Worm (Caenorhabditis elegans) whole organism, midembryonic: ENCODE results near the gene dhs-17.

ENCODE experiments used
- T22C8.4 ChIP-seq: fragments of 200-800 bp; sonication (Bioruptor generic); IDR thresholded peaks from 2 replicates; pipeline ENCODE4 v1.3.6; 2022; ENCODE audit warnings: missing genetic modification characterization, missing compliant biosample characterization
- cog-1 ChIP-seq: sonication (generic microtip); optimal IDR thresholded peaks from 2 replicates; lab custom pipeline; 2016; ENCODE audit warnings: missing genetic modification characterization, missing compliant biosample characterization
- flt-1 ChIP-seq: fragments of 200-800 bp; sonication (Bioruptor generic); IDR thresholded peaks from 2 replicates; pipeline ENCODE4 v1.3.6; 2022; ENCODE audit warnings: missing genetic modification characterization, missing compliant biosample characterization
- klf-2 ChIP-seq: fragments of 200-800 bp; sonication (Bioruptor generic); conservative IDR thresholded peaks from 2 replicates; pipeline ENCODE4 v1.3.6; 2022; ENCODE audit warnings: missing genetic modification reagents, missing genetic modification characterization, missing compliant biosample characterization
- med-1 ChIP-seq: sonication (generic microtip); optimal IDR thresholded peaks from 2 replicates; lab custom pipeline; 2017; ENCODE audit warnings: missing genetic modification characterization, mild to moderate bottlenecking, missing compliant biosample characterization, antibody characterized with exemption, missing genetic modification reagents; ENCODE audit not compliant: insufficient read depth
- ref-1 ChIP-seq: fragments of 200-800 bp; sonication (Bioruptor generic); conservative IDR thresholded peaks from 2 replicates; pipeline ENCODE4 v1.3.6; 2022; ENCODE audit warnings: missing genetic modification reagents, missing genetic modification characterization, missing compliant biosample characterization
- tab-1 ChIP-seq: fragments of 200-800 bp; sonication (Bioruptor generic); IDR thresholded peaks from 2 replicates; pipeline ENCODE4 v1.3.6; 2022; ENCODE audit warnings: missing genetic modification characterization, missing compliant biosample characterization
- ztf-23 ChIP-seq: fragments of 200-800 bp; sonication (Bioruptor generic); IDR thresholded peaks from 2 replicates; pipeline ENCODE4 v1.3.6; 2022; ENCODE audit warnings: missing genetic modification reagents, missing genetic modification characterization, missing compliant biosample characterization
- ztf-29 ChIP-seq: fragments of 200-800 bp; sonication (Bioruptor generic); IDR thresholded peaks from 2 replicates; pipeline ENCODE4 v1.3.6; 2022; ENCODE audit warnings: missing genetic modification reagents, missing genetic modification characterization, missing compliant biosample characterization

dhs-17 gene

DNA sequence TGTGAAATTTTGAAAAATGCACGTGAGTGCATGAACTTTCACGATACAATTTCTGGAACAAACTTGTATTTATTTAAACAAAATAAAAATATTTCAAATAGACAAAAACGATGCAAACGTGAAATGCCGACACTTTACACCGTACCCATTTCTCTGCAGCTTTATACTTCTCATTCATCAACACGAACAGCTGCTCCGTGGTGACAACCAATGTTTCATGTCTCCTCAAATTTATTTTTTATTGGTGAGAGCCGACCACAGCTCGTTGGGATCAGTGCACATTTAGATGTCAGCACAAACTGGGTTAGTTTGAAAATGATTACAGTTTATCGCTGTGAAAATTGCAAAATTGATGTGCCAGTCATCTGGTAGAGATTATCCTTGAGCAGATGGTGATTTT lies 39.0 kb downstream of the dhs-17 start:
- no peak for TF ChIP-seq ztf-29 (GFP tag; lab: Robert Waterston, UW)
- TF ChIP-seq T22C8.4, result no peak
- no peak for TF ChIP-seq tab-1 (GFP tag; lab: Robert Waterston, UW)
- TF ChIP-seq klf-2 (GFP tag; lab: Robert Waterston, UW), result no peak
- no peak for TF ChIP-seq cog-1
- no peak for TF ChIP-seq ref-1 (GFP tag; lab: Robert Waterston, UW)
- TF ChIP-seq med-1, result no peak
- no peak for TF ChIP-seq ztf-23 (GFP tag; lab: Robert Waterston, UW)
- TF ChIP-seq flt-1, result no peak

DNA sequence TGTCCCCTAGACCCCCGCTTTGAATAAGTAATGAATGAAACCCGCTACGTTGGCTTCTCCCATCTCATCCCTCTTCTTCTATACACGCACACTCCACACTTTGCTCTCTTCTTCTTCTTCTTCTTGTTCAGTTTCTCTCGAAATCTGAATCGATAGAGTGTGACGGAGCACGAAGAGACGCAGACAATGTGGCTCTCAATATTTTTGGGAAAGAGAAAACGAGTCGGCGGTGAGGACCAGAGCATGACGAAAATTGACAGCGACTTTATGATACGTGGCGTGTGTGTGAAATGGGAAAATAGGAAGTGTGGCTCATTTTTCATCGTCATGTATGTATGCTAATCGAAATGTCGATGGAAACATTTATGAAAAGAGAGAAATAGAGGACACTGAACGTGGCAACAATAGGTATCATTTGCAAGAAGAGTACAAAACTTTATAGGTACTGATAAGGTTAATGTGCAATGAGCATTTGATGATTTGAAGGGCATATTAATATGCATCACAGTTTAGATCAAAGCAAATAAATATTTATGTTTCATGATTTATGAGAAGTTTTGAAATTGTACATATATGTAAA lies 43.0 kb downstream of the dhs-17 start:
- TF ChIP-seq tab-1 (GFP tag; lab: Robert Waterston, UW), result no peak
- TF ChIP-seq cog-1, result peak; percentile 60

DNA sequence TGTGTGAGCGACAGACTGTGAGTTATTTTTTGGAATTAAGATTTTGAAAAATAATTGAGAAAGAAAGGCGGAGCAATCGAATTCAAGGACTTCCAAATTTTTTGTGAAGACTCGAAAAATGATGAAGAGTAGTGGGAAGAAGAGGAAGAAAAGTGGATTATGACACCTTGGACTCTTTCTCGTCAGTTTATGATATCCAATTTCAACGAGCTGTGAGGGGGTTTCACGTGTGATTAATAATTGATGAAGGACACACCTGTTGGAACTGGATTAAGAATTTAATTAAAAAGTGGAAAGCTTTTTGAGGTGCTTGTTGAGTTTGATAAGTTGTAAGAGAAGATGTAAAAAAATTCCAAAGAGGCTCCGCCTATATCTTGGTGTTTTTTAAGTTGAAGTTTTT lies 44.2 kb downstream of the dhs-17 start, which contains the start of gene fut-8:
Gene fut-8, minus strand, starts transcription at position 101 of the 400 bp plus-strand sequence.
- TF ChIP-seq T22C8.4 (no peak), flt-1 (no peak), ztf-23 (GFP tag; lab: Robert Waterston, UW) (no peak), ztf-29 (GFP tag; lab: Robert Waterston, UW) (no peak), med-1 (no peak), klf-2 (GFP tag; lab: Robert Waterston, UW) (no peak), cog-1 (no peak), tab-1 (GFP tag; lab: Robert Waterston, UW) (no peak), ref-1 (GFP tag; lab: Robert Waterston, UW) (no peak)

DNA sequence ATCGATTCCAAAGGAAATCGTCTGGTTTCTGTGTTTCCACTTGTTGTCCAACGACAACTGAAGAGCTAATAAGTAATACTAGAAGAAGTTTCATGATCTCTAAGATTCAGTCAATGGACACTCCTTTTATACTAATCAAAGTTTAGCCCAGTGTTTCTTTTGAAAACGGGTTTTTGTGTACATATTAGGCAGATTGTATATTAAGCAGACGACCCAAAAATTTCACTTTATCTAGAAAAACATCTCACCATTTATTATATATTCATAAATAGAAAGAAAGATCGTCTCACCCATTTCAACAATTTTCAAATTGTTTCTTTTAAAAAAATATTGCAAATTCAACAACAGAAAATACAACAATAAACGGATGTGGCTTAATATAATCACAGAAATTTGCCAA lies 47.9 kb downstream of the dhs-17 start, which contains the start of gene C10F3.7:
Gene C10F3.7, minus strand, starts transcription at position 101 of the 400 bp plus-strand sequence.
- no peak for TF ChIP-seq klf-2 (GFP tag; lab: Robert Waterston, UW)
- TF ChIP-seq tab-1 (GFP tag; lab: Robert Waterston, UW), result no peak
- TF ChIP-seq T22C8.4, result no peak
- TF ChIP-seq ref-1 (GFP tag; lab: Robert Waterston, UW), result no peak
- no peak for TF ChIP-seq ztf-29 (GFP tag; lab: Robert Waterston, UW)
- TF ChIP-seq med-1, result no peak
- TF ChIP-seq ztf-23 (GFP tag; lab: Robert Waterston, UW), result no peak
- no peak for TF ChIP-seq flt-1
- TF ChIP-seq cog-1, result no peak

DNA sequence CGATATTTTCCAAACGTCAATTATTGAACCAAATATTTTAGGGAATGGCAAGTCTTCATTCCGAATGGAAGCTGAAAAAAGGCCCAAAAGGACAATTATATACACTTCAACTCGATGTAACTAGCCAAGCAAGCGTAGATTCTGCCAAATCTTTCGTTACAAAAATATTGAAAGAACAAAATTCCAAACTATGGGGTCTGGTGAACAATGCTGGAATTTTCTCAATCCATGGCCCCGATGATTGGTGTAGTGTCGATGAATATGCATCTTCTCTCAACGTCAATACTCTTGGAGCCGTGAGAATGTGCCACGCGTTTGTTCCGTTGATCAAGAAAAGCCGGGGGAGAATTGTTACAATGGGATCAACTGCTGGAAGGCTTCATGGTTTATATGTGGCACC lies 50.4 kb downstream of the dhs-17 start:
- TF ChIP-seq flt-1, result no peak
- TF ChIP-seq cog-1, result no peak
- TF ChIP-seq klf-2 (GFP tag; lab: Robert Waterston, UW), result no peak
- TF ChIP-seq tab-1 (GFP tag; lab: Robert Waterston, UW), result no peak
- no peak for TF ChIP-seq ztf-23 (GFP tag; lab: Robert Waterston, UW)
- no peak for TF ChIP-seq T22C8.4
- TF ChIP-seq ztf-29 (GFP tag; lab: Robert Waterston, UW), result no peak
- no peak for TF ChIP-seq ref-1 (GFP tag; lab: Robert Waterston, UW)
- no peak for TF ChIP-seq med-1

DNA sequence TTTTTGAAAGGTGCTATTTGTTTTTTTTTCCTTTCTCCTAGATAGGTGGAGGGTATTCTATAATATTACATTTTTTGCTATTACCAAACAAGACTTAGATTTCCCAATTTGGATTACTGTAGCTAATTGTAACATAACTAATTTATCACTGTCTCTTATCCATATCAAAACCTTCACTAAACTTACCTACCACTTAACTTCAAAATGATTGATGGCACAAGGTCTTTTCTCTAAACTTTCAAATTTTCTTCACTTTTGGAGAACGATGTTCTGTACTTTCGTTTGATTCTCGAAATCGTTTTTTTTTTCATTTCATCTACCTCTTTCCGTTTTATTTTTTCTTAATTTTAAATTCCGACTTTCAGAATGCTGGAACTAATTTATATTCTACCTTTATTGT lies 51.2 kb downstream of the dhs-17 start, which contains the start of gene dhs-16:
Gene dhs-16, plus strand, starts transcription at position 366 of the 400 bp plus-strand sequence.
- TF ChIP-seq cog-1 (no peak), T22C8.4 (no peak), ref-1 (GFP tag; lab: Robert Waterston, UW) (no peak), ztf-23 (GFP tag; lab: Robert Waterston, UW) (no peak), ztf-29 (GFP tag; lab: Robert Waterston, UW) (no peak), klf-2 (GFP tag; lab: Robert Waterston, UW) (no peak), flt-1 (no peak), med-1 (no peak), tab-1 (GFP tag; lab: Robert Waterston, UW) (no peak)

DNA sequence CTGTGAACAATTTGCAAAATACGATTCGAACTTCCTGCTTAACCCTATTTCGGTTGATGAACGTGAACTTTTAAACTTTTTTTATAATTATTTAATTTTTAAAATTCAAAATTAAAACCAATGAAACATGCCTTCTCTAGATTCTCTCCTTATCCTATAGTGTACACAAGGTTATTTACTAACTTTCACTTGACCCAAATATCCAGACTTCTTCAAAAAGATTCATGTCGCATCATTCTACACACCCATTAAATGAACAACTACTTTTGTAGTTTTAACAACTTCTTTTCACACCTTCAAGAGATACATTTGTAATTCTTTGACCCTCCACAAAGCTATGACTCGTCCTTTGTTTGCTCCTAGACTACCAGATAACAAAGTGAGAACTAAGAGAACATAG lies 51.9 kb downstream of the dhs-17 start:
- TF ChIP-seq klf-2 (GFP tag; lab: Robert Waterston, UW) (no peak), ztf-23 (GFP tag; lab: Robert Waterston, UW) (no peak), med-1 (no peak), ref-1 (GFP tag; lab: Robert Waterston, UW) (no peak), ztf-29 (GFP tag; lab: Robert Waterston, UW) (no peak), tab-1 (GFP tag; lab: Robert Waterston, UW) (no peak), cog-1 (no peak), flt-1 (no peak), T22C8.4 (no peak)
